Fruit fly (Drosophila melanogaster) whole organism, adult: ENCODE results near the gene mus81.

Source experiments
- bab1 ChIP-seq: fragments of 200-800 bp; sonication (Bioruptor generic); optimal IDR thresholded peaks from 3 replicates; lab custom pipeline; 2019; ENCODE audit warnings: missing biosample characterization, mild to moderate bottlenecking, missing genetic modification characterization, moderate library complexity
- ovo ChIP-seq: fragments of 200-800 bp; sonication (Bioruptor generic); optimal IDR thresholded peaks from 2 replicates; lab custom pipeline; 2016; ENCODE audit warnings: missing biosample characterization, missing genetic modification characterization

dm6 chrX:894182-894581 is 46.7 kb upstream of the mus81 start, which contains the start of gene CG11663:
- no peak for TF ChIP-seq bab1 (GFP tag; lab: Kevin White, UChicago)
- no peak for TF ChIP-seq ovo (GFP tag; lab: Kevin White, UChicago)
